Worm (Caenorhabditis elegans): Measurements from ENCODE around the gene his-24.

DNA sequence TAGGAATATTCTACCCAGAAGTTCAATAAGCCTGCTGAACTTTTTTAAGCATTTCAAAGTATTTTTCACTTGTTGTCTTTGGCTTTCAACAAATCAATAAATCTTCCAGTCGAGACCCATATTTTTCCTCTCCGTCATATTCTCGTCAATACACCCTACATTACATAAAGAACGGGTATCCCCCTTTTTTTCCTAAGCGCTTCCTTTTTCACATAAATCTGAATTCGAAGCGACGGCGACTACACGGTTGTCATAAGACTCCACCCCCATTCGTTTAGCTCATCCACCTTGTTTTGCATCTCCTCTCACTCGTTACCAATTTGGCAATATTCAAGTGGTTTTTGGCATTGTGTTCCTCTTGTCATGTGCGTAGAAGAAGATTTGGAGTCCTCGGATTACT is 20.6 kb upstream of the his-24 start, which contains the start of gene M163.9:
- no peak for TF ChIP-seq nhr-11 (tag; optimal IDR thresholded peaks at IDR 0.05)
- no peak for TF ChIP-seq ceh-82 (tag; optimal IDR thresholded peaks at IDR 0.05)

Data from whole organism, L2 larva.